Worm (Caenorhabditis elegans): ENCODE data around the gene coh-1.

- TF ChIP-seq scrt-1 (GFP tag; IDR thresholded peaks at IDR 0.05) (no peak), ama-1 (optimal IDR thresholded peaks at IDR 0.05) (no peak), flt-1 (GFP tag; IDR thresholded peaks at IDR 0.05) (no peak), tbx-11 (GFP tag; IDR thresholded peaks at IDR 0.05) (no peak), aly-1 (tag; optimal IDR thresholded peaks at IDR 0.05) (no peak), hmg-4 (GFP tag; optimal IDR thresholded peaks at IDR 0.05) (no peak), F13C5.2 (tag; optimal IDR thresholded peaks at IDR 0.05) (no peak), hnd-1 (tag; optimal IDR thresholded peaks at IDR 0.05) (no peak), ceh-13 (GFP tag; optimal IDR thresholded peaks at IDR 0.05) (no peak), tbx-37 (GFP tag; conservative IDR thresholded peaks at IDR 0.05) (no peak), ceh-36 (tag; optimal IDR thresholded peaks at IDR 0.05) (no peak), tra-4 (tag; optimal IDR thresholded peaks at IDR 0.05) (no peak), B0310.2 (tag; optimal IDR thresholded peaks at IDR 0.05) (no peak), pes-1 (GFP tag; IDR thresholded peaks at IDR 0.05) (no peak)
These were observed 34.7 kb downstream of the coh-1 start for ce11 chrX:7440102-7440501.
